Worm (Caenorhabditis elegans): ENCODE data around the gene sri-54.

DNA sequence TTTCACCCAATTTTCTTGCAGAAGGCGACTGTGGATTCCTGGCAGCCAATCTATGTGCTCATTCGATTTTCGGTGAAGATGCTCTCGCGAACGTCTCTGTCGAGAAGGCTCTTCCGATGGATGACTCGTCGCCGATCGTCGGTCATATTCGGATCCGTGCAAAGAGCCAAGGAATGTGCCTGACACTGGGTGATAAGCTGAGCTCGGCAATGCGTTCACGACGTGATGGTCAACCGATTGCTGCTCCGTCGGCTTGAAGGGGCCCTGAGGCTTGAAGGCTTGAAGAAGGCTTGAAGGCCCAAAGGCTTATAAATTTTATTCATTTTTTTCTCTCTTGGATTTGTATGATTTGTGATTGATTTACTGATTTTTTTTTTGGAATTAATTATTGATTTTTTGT, 50.6 kb downstream of the sri-54 start:
- TF ChIP-seq F13H6.1 (tag; optimal IDR thresholded peaks at IDR 0.05) (no peak), snpc-4 (tag; optimal IDR thresholded peaks at IDR 0.05) (no peak), skn-1 (tag; optimal IDR thresholded peaks at IDR 0.05) (no peak), zag-1 (tag; optimal IDR thresholded peaks at IDR 0.05) (no peak), fos-1 (tag; optimal IDR thresholded peaks at IDR 0.05) (no peak), lsy-2 (tag; optimal IDR thresholded peaks at IDR 0.05) (no peak), blmp-1 (tag; optimal IDR thresholded peaks at IDR 0.05; ENCODE audit: insufficient read depth) (no peak), ztf-11 (tag; optimal IDR thresholded peaks at IDR 0.05) (no peak), nhr-25 (tag; optimal IDR thresholded peaks at IDR 0.05) (no peak), ZK546.5 (tag; optimal IDR thresholded peaks at IDR 0.05) (no peak), ama-1 (optimal IDR thresholded peaks at IDR 0.05) (no peak), nhr-23 (tag; optimal IDR thresholded peaks at IDR 0.05) (no peak)

All from whole organism, L2 larva.